Worm (Caenorhabditis elegans): ENCODE results near the gene arp-6.

DNA sequence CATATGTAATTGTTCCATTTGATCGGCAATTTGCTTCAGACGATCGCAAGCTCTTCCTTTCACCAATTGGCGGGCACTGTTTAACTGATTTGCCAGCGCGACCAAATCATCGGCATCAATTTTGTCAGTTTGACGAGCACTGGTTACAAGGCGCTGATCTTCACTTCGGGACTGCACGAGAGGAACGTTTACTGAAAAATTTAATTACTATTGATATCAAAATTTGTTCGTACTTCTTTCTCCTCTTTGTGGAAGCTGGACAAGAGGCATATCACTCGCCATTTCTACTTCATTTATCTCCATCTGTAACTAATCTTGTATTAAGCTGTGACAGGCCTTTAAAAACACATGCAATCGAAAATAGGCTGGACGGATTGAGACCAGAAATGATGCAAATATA is 717 bp upstream of the arp-6 start, which contains the start of gene C08B11.9:
- TF ChIP-seq egl-27 (tag; optimal IDR thresholded peaks at IDR 0.05) = no peak
- no peak for TF ChIP-seq nhr-20 (tag; optimal IDR thresholded peaks at IDR 0.05)
- no peak for TF ChIP-seq snu-23 (GFP tag; optimal IDR thresholded peaks at IDR 0.05)
- TF ChIP-seq lin-35 (GFP tag; optimal IDR thresholded peaks at IDR 0.05) = no peak
- TF ChIP-seq ztf-11 (tag; optimal IDR thresholded peaks at IDR 0.05) = no peak
- no peak for TF ChIP-seq lir-3 (tag; optimal IDR thresholded peaks at IDR 0.05; ENCODE audit: poor library complexity)
- TF ChIP-seq fos-1 (tag; optimal IDR thresholded peaks at IDR 0.05) = no peak

Measured in whole organism, L1 larva.